Worm (Caenorhabditis elegans) whole organism, L4 larva: ENCODE data around the gene mec-17.

Experiments used
- F44E2.7 ChIP-seq: fragments of 200-800 bp; sonication (Bioruptor generic); IDR thresholded peaks from 2 replicates; pipeline ENCODE4 v2.1.2; 2022; ENCODE audit warnings: missing genetic modification characterization, missing compliant biosample characterization
- Y48G9A.11 ChIP-seq: fragments of 200-800 bp; sonication (Bioruptor generic); IDR thresholded peaks from 2 replicates; pipeline ENCODE4 v1.3.6; 2022; ENCODE audit warnings: missing genetic modification reagents, missing genetic modification characterization, missing compliant biosample characterization
- fkh-10 ChIP-seq: fragments of 150-350 bp; optimal IDR thresholded peaks from 2 replicates; lab custom pipeline; 2014; ENCODE audit warnings: missing biosample characterization, missing genetic modification reagents, missing genetic modification characterization
- madf-5 ChIP-seq, 2 experiments: fragments of 200-800 bp; sonication (Bioruptor generic); IDR thresholded peaks; 2 replicates each; pipeline ENCODE4 v1.3.6; 2022; ENCODE audit warnings: missing compliant biosample characterization in 2 of 2, missing genetic modification characterization in 2 of 2
- mdl-1 ChIP-seq, 2 experiments: fragments of 150-350 bp in 1 of 2; sonication (generic microtip) in 1 of 2; optimal IDR thresholded peaks; 2 replicates each; lab custom pipeline; 2014 to 2017; ENCODE audit warnings: missing biosample characterization in 2 of 2, missing genetic modification characterization in 2 of 2
- nhr-25 ChIP-seq: sonication (generic microtip); optimal IDR thresholded peaks from 2 replicates; lab custom pipeline; 2017; ENCODE audit warnings: missing genetic modification characterization, mild to moderate bottlenecking, missing compliant biosample characterization, antibody characterized with exemption, moderate library complexity, borderline replicate concordance; ENCODE audit not compliant: insufficient read depth
- nhr-76 ChIP-seq: fragments of 150-350 bp; optimal IDR thresholded peaks from 2 replicates; lab custom pipeline; 2014; ENCODE audit warnings: missing biosample characterization, missing genetic modification characterization
- pha-4 ChIP-seq, 2 experiments: fragments of 150-350 bp in 1 of 2; fragments of 200-800 bp in 1 of 2; sonication (Bioruptor generic) in 1 of 2; IDR thresholded peaks in 1 of 2; optimal IDR thresholded peaks in 1 of 2; 2 replicates each; pipeline versions ENCODE4 v1.3.6 to Lab custom; 2014 to 2022; ENCODE audit warnings: missing genetic modification characterization in 2 of 2, missing genetic modification reagents in 2 of 2, missing biosample characterization in 1 of 2, missing compliant biosample characterization in 1 of 2
- snpc-4 ChIP-seq: fragments of 150-350 bp; optimal IDR thresholded peaks from 2 replicates; lab custom pipeline; 2014; ENCODE audit warnings: missing biosample characterization, missing genetic modification characterization
- spr-3 ChIP-seq: fragments of 200-800 bp; sonication (Bioruptor generic); optimal IDR thresholded peaks from 2 replicates; lab custom pipeline; 2018; ENCODE audit warnings: mild to moderate bottlenecking, missing genetic modification characterization, missing compliant biosample characterization

DNA sequence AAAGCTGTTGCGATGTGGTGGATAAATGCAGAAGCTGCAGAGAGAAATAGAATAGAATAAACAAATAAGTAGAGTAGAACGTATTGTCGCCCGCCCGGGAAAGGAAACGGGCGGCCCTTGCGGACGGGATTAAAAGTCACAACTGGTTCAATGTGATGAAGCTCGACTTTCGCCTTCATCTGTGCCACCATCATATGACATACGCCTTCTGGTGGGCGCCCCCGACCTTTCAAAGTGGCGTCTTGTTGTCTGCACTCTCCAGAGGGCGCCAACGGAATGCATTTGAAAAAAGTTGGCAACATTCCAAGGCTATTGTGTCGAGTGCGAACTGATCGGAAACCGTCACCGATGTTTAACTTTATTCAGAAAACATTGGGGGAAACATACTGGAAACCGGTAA lies 43.7 kb downstream of the mec-17 start:
- no peak for TF ChIP-seq snpc-4 (tag; lab: Kevin White, UChicago)
- TF ChIP-seq madf-5 (GFP tag; IDR thresholded peaks at IDR 0.05; lab: Robert Waterston, UW): no peak
- TF ChIP-seq F44E2.7 (GFP tag; lab: Robert Waterston, UW): no peak
- TF ChIP-seq Y48G9A.11 (GFP tag; lab: Robert Waterston, UW): no peak
- TF ChIP-seq nhr-76: no peak
- no peak for TF ChIP-seq pha-4 (GFP tag; IDR thresholded peaks at IDR 0.05; lab: Robert Waterston, UW)
- TF ChIP-seq pha-4 (tag; optimal IDR thresholded peaks at IDR 0.05; lab: Kevin White, UChicago): no peak
- no peak for TF ChIP-seq spr-3
- TF ChIP-seq nhr-25 (tag; lab: Kevin White, UChicago): no peak
- no peak for TF ChIP-seq mdl-1 (tag; optimal IDR thresholded peaks at IDR 0.05; lab: Kevin White, UChicago)
- TF ChIP-seq fkh-10 (GFP tag; lab: Kevin White, UChicago): no peak
